Fruit fly (Drosophila melanogaster): ENCODE measurements around the gene mrt.
A peak's percentile ranks its signal among the peaks of the same experiment; 100 is the strongest.

mrt gene

DNA sequence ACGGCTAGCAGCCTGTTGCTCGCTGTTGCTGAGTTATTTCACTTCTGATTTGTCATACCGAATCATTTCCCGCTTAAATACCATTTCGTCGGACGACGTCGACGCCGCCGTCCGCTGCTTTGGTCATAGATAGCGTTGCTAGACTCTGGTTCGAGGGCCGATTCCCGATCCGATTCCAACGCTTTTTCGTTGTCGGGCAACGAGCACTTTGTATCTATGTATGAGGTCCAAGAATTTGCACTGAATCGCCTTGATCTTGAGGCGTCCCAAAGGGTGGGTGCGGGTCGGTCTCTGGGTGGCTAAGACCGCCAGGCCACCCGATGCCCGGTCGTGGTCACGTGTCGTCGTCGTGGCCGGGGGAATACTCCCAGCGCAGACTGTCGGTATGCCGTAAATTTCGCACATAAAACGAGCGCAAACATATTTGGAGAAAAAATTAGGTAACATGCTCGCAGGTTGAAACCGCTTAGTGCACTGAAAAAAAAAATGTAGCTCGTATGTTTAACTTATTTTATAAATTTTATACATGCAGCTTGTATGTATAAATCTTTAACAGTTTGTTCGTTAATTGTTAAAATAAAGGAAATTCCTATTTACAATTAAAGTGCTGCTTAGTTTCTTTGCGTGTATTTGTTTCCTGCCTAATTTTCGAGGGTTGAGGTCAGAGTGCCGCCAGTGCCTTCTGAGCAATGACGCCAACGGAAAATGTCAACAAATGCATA lies 9.9 kb upstream of the mrt start, which contains the start of gene CG3348 (continued):
- TF ChIP-seq hkb (optimal IDR thresholded peaks at IDR 0.05) (no peak), hkb (GFP tag; IDR thresholded peaks at IDR 0.05) (peak; percentile 68), ttk (GFP tag; IDR thresholded peaks at IDR 0.05) (peak; percentile 63), Atf3 (GFP tag; optimal IDR thresholded peaks at IDR 0.05) (no peak), org-1 (GFP tag; optimal IDR thresholded peaks at IDR 0.05) (peak; percentile 36), CG8924 (tag; optimal IDR thresholded peaks at IDR 0.05) (peak; percentile 62), Fer1 (GFP tag; optimal IDR thresholded peaks at IDR 0.05) (peak; percentile 84), CG8281 (tag; optimal IDR thresholded peaks at IDR 0.05) (peak; percentile 45), CG14014 (GFP tag; IDR thresholded peaks at IDR 0.05) (peak; percentile 72), CG17186 (GFP tag; optimal IDR thresholded peaks at IDR 0.05) (no peak), run (tag; optimal IDR thresholded peaks at IDR 0.05) (no peak), tgo (GFP tag; IDR thresholded peaks at IDR 0.05) (peak; percentile 75), psq (GFP tag; optimal IDR thresholded peaks at IDR 0.05) (no peak), insv (GFP tag; optimal IDR thresholded peaks at IDR 0.05) (no peak), Hmr (GFP tag; optimal IDR thresholded peaks at IDR 0.05) (peak; percentile 85), grn (GFP tag; optimal IDR thresholded peaks at IDR 0.05) (no peak), CG10321 (GFP tag; IDR thresholded peaks at IDR 0.05) (no peak), CG13296 (GFP tag; optimal IDR thresholded peaks at IDR 0.05) (peak; percentile 79), CG6272 (GFP tag; IDR thresholded peaks at IDR 0.05) (peak; percentile 27; the same call in 1 of the 2 replicates), fd64A (GFP tag; optimal IDR thresholded peaks at IDR 0.05) (no peak), Myb (GFP tag; optimal IDR thresholded peaks at IDR 0.05) (peak; percentile 50), CG7928 (GFP tag; optimal IDR thresholded peaks at IDR 0.05) (peak; percentile 54), CG7556 (GFP tag; optimal IDR thresholded peaks at IDR 0.05) (peak; percentile 72), trh (GFP tag; optimal IDR thresholded peaks at IDR 0.05) (no peak), kah (GFP tag; optimal IDR thresholded peaks at IDR 0.05) (peak; percentile 14), CG18599 (GFP tag; optimal IDR thresholded peaks at IDR 0.05) (peak; percentile 95), scrt (GFP tag; optimal IDR thresholded peaks at IDR 0.05) (peak; percentile 73), dpn (GFP tag; optimal IDR thresholded peaks at IDR 0.05) (peak; percentile 40 to 52), CG10267 (tag; optimal IDR thresholded peaks at IDR 0.05) (peak; percentile 53), Atf-2 (GFP tag; optimal IDR thresholded peaks at IDR 0.05) (peak; percentile 38), Mad (GFP tag; optimal IDR thresholded peaks at IDR 0.05) (peak; percentile 17), ac (GFP tag; optimal IDR thresholded peaks at IDR 0.05) (no peak), dan (GFP tag; IDR thresholded peaks at IDR 0.05) (no peak), CG10366 (GFP tag; IDR thresholded peaks at IDR 0.05) (peak; percentile 71), Dad (GFP tag; optimal IDR thresholded peaks at IDR 0.05) (no peak), CG8944 (GFP tag; optimal IDR thresholded peaks at IDR 0.05) (peak; percentile 25), CG14710 (tag; optimal IDR thresholded peaks at IDR 0.05) (peak; percentile 44), CG10147 (GFP tag; optimal IDR thresholded peaks at IDR 0.05) (peak; percentile 90), ham (GFP tag; IDR thresholded peaks at IDR 0.05) (peak; percentile 40; the same call in 1 of the 2 replicates), CG1832 (GFP tag; optimal IDR thresholded peaks at IDR 0.05) (no peak), Poxn (GFP tag; IDR thresholded peaks at IDR 0.05) (peak; percentile 65), CG1024 (GFP tag; IDR thresholded peaks at IDR 0.05) (peak; percentile 59; the same call in 1 of the 2 replicates), BtbVII (GFP tag; optimal IDR thresholded peaks at IDR 0.05) (peak; percentile 67), crol (GFP tag; IDR thresholded peaks at IDR 0.05) (no peak), CG32767 (GFP tag; IDR thresholded peaks at IDR 0.05) (0 out of 2 replicates have a peak, but pooled peaks have one; percentile 39), CG11247 (GFP tag; IDR thresholded peaks at IDR 0.05) (peak; percentile 75), CG4282 (GFP tag; optimal IDR thresholded peaks at IDR 0.05) (no peak), CG12155 (GFP tag; optimal IDR thresholded peaks at IDR 0.05) (peak; percentile 73), HmgD (GFP tag; optimal IDR thresholded peaks at IDR 0.05) (no peak), CG18764 (GFP tag; optimal IDR thresholded peaks at IDR 0.05) (peak; percentile 4), Adf1 (GFP tag; IDR thresholded peaks at IDR 0.05) (peak; percentile 79)
